Worm (Caenorhabditis elegans): ENCODE results near the gene npr-22.

DNA sequence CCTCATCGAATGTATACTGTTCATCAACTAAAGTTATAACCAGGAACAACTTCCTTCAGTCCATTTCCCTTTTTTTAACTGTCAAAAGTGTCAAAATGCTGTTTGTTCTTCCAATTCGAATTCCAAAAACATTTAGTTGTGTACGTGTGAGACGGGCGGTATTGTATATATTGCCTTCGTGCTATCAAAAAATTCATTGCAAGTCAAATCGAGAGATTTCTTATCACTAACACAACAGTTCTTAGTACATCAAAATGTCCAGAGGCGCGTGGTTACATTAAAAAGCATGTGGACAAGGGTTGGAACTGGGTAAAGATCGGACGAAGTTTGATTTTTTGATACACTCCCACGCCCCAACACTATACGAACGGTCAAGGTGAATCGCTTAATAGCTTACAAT, 30.9 kb upstream of the npr-22 start:
- TF ChIP-seq dao-5 (tag; optimal IDR thresholded peaks at IDR 0.05) (no peak), him-1 (tag; optimal IDR thresholded peaks at IDR 0.05) (no peak), W03F9.2 (tag; optimal IDR thresholded peaks at IDR 0.05) (no peak)
